Worm (Caenorhabditis elegans): Measurements from ENCODE around the gene F58F9.3.

DNA sequence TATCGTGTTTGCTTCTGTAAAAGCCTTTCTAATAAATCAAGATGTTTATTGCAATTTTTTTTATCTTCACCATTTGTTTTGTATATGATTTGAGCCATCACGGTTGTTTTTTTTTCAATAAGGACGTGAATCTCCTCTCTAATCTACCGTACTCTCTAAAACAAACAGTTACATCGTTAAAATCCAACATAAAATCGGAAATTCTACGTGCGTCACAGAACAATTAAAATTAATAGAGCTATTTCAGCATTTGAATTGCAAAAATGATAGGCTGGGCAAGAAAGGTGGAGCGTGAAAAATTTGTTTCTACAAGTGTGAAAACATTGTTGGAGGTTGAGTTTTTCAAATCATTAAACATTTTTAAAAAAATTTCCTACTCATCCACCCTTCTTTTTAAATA is 19.6 kb upstream of the F58F9.3 start, which contains the start of gene C49A9.5:
- TF ChIP-seq aly-2 (tag; optimal IDR thresholded peaks at IDR 0.05) (no peak), egl-27 (tag; optimal IDR thresholded peaks at IDR 0.05) (no peak), nhr-6 (tag; optimal IDR thresholded peaks at IDR 0.05) (no peak), nhr-12 (tag; optimal IDR thresholded peaks at IDR 0.05) (no peak), unc-39 (tag; optimal IDR thresholded peaks at IDR 0.05) (no peak), nhr-237 (tag; optimal IDR thresholded peaks at IDR 0.05) (no peak), unc-62 (GFP tag; optimal IDR thresholded peaks at IDR 0.05) (no peak), ZK546.5 (tag; optimal IDR thresholded peaks at IDR 0.05) (no peak), blmp-1 (tag; optimal IDR thresholded peaks at IDR 0.05; ENCODE audit: insufficient read depth) (no peak)

Data from whole organism, L2 larva.